Fruit fly (Drosophila melanogaster) whole organism, embryonic: ENCODE results near the gene CG15930.
A peak's percentile ranks its signal among the peaks of the same experiment; 100 is the strongest.

Experiments used
- Asciz ChIP-seq: fragments of 200-800 bp; sonication (Bioruptor generic); optimal IDR thresholded peaks from 2 replicates; lab custom pipeline; 2017; ENCODE audit warnings: missing biosample characterization, mild to moderate bottlenecking, missing genetic modification characterization, missing genetic modification reagents
- Atf-2 ChIP-seq: fragments of 200-800 bp; sonication (Bioruptor generic); optimal IDR thresholded peaks from 2 replicates; lab custom pipeline; 2016; ENCODE audit warnings: missing biosample characterization, missing genetic modification characterization
- CG10321 ChIP-seq: fragments of 200-800 bp; sonication (Bioruptor generic); IDR thresholded peaks from 2 replicates; pipeline ENCODE4 v1.3.6; 2022; ENCODE audit warnings: missing biosample characterization, missing genetic modification characterization
- CG11093 ChIP-seq: fragments of 200-800 bp; sonication (Bioruptor generic); IDR thresholded peaks from 3 replicates; pipeline ENCODE4 v1.3.6; 2022; ENCODE audit warnings: missing biosample characterization, missing genetic modification characterization
- CG11456 ChIP-seq: fragments of 200-800 bp; sonication (Bioruptor generic); IDR thresholded peaks from 3 replicates; pipeline ENCODE4 v1.3.6; 2022; ENCODE audit warnings: missing biosample characterization, missing genetic modification characterization
- CG11504 ChIP-seq: fragments of 200-800 bp; sonication (Bioruptor generic); optimal IDR thresholded peaks from 3 replicates; lab custom pipeline; 2019; ENCODE audit warnings: missing biosample characterization, mild to moderate bottlenecking, missing genetic modification characterization, moderate library complexity
- CG11696 ChIP-seq: fragments of 200-800 bp; sonication (Bioruptor generic); IDR thresholded peaks from 2 replicates; pipeline ENCODE4 v1.3.6; 2022; ENCODE audit warnings: missing biosample characterization, missing genetic modification characterization
- CG12391 ChIP-seq: fragments of 200-800 bp; sonication (Bioruptor generic); optimal IDR thresholded peaks from 3 replicates; lab custom pipeline; 2018; ENCODE audit warnings: missing biosample characterization, mild to moderate bottlenecking, missing genetic modification characterization, moderate library complexity
- CG12942 ChIP-seq: fragments of 200-800 bp; sonication (Bioruptor generic); optimal IDR thresholded peaks from 3 replicates; lab custom pipeline; 2016; ENCODE audit warnings: missing biosample characterization, missing genetic modification characterization
- CG13894 ChIP-seq: fragments of 200-800 bp; sonication (Bioruptor generic); optimal IDR thresholded peaks from 3 replicates; lab custom pipeline; 2018; ENCODE audit warnings: missing biosample characterization, mild to moderate bottlenecking, missing genetic modification characterization, moderate library complexity
- CG15696 ChIP-seq: fragments of 200-800 bp; sonication (Bioruptor generic); optimal IDR thresholded peaks from 2 replicates; lab custom pipeline; 2019; ENCODE audit warnings: missing biosample characterization, mild to moderate bottlenecking, missing genetic modification characterization, moderate library complexity
- CG16813 ChIP-seq: fragments of 200-800 bp; sonication (Bioruptor generic); IDR thresholded peaks from 3 replicates; pipeline ENCODE4 v1.3.6; 2022; ENCODE audit warnings: missing biosample characterization, missing genetic modification characterization; ENCODE audit not compliant: partially characterized antibody
- CG17568 ChIP-seq: fragments of 200-800 bp; sonication (Bioruptor generic); optimal IDR thresholded peaks from 2 replicates; lab custom pipeline; 2018; ENCODE audit warnings: missing biosample characterization, mild to moderate bottlenecking, missing genetic modification characterization, moderate library complexity
- CG31224 ChIP-seq: fragments of 200-800 bp; sonication (Bioruptor generic); IDR thresholded peaks from 2 replicates; pipeline ENCODE4 v1.3.6; 2022; ENCODE audit warnings: missing biosample characterization, missing genetic modification characterization
- CG4282 ChIP-seq: fragments of 200-800 bp; sonication (Bioruptor generic); optimal IDR thresholded peaks from 2 replicates; lab custom pipeline; 2016; ENCODE audit warnings: missing biosample characterization, missing genetic modification characterization
- CG5245 ChIP-seq: fragments of 200-800 bp; sonication (Bioruptor generic); optimal IDR thresholded peaks from 3 replicates; lab custom pipeline; 2016; ENCODE audit warnings: missing biosample characterization, missing genetic modification characterization
- CG6689 ChIP-seq: fragments of 200-800 bp; sonication (Bioruptor generic); IDR thresholded peaks from 2 replicates; pipeline ENCODE4 v1.3.6; 2022; ENCODE audit warnings: missing biosample characterization, missing genetic modification characterization
- CG7963 ChIP-seq: fragments of 200-800 bp; sonication (Bioruptor generic); IDR thresholded peaks from 3 replicates; pipeline ENCODE4 v1.3.6; 2022; ENCODE audit warnings: missing biosample characterization, missing genetic modification characterization; ENCODE audit not compliant: partially characterized antibody
- CG9215 ChIP-seq: fragments of 200-800 bp; sonication (Bioruptor generic); IDR thresholded peaks from 2 replicates; pipeline ENCODE4 v1.3.6; 2022; ENCODE audit warnings: missing biosample characterization, missing genetic modification characterization
- Dad ChIP-seq: fragments of 200-800 bp; sonication (Bioruptor generic); optimal IDR thresholded peaks from 3 replicates; lab custom pipeline; 2016; ENCODE audit warnings: missing biosample characterization, missing genetic modification characterization
- Dfd ChIP-seq, 2 experiments: fragments of >200 bp; optimal IDR thresholded peaks; 2 replicates each; lab custom pipeline; 2017; ENCODE audit warnings: missing biosample characterization in 2 of 2, missing genetic modification characterization in 2 of 2
- Elba2 ChIP-seq: fragments of 200-800 bp; sonication (Bioruptor generic); optimal IDR thresholded peaks from 3 replicates; lab custom pipeline; 2016; ENCODE audit warnings: missing biosample characterization, missing genetic modification characterization
- Fer2 ChIP-seq: fragments of 200-800 bp; sonication (Bioruptor generic); optimal IDR thresholded peaks from 2 replicates; lab custom pipeline; 2018; ENCODE audit warnings: missing biosample characterization, mild to moderate bottlenecking, missing genetic modification characterization, moderate library complexity
- Gug ChIP-seq: fragments of 200-800 bp; sonication (Bioruptor generic); IDR thresholded peaks from 4 replicates; pipeline ENCODE4 v1.3.6; 2022; ENCODE audit warnings: missing biosample characterization, missing genetic modification characterization
- HHEX ChIP-seq: fragments of 200-800 bp; sonication (Bioruptor generic); optimal IDR thresholded peaks from 3 replicates; lab custom pipeline; 2017; ENCODE audit warnings: missing biosample characterization, mild to moderate bottlenecking, missing genetic modification characterization, missing genetic modification reagents
- Lpt ChIP-seq: fragments of >200 bp; optimal IDR thresholded peaks from 2 replicates; lab custom pipeline; 2018; ENCODE audit warnings: missing biosample characterization, missing genetic modification characterization
- Max ChIP-seq: fragments of 200-800 bp; sonication (Bioruptor generic); optimal IDR thresholded peaks from 2 replicates; lab custom pipeline; 2016; ENCODE audit warnings: missing biosample characterization, mild to moderate bottlenecking, missing genetic modification characterization
- Myb ChIP-seq: fragments of 200-800 bp; sonication (Bioruptor generic); optimal IDR thresholded peaks from 2 replicates; lab custom pipeline; 2016; ENCODE audit warnings: missing biosample characterization, missing genetic modification characterization
- Oli ChIP-seq: fragments of 200-800 bp; sonication (Bioruptor generic); optimal IDR thresholded peaks from 2 replicates; lab custom pipeline; 2018; ENCODE audit warnings: missing biosample characterization, mild to moderate bottlenecking, missing genetic modification characterization, moderate library complexity
- Optix ChIP-seq: fragments of 200-800 bp; sonication (Bioruptor generic); IDR thresholded peaks from 3 replicates; pipeline ENCODE4 v1.3.6; 2022; ENCODE audit warnings: missing biosample characterization, missing genetic modification characterization
- Sry-β ChIP-seq: fragments of 200-800 bp; sonication (Bioruptor generic); optimal IDR thresholded peaks from 2 replicates; lab custom pipeline; 2018; ENCODE audit warnings: missing biosample characterization, mild to moderate bottlenecking, missing genetic modification characterization, moderate library complexity
- Xbp1 ChIP-seq: fragments of 200-800 bp; sonication (Bioruptor generic); optimal IDR thresholded peaks from 3 replicates; lab custom pipeline; 2016; ENCODE audit warnings: missing biosample characterization, mild to moderate bottlenecking, missing genetic modification characterization
- ara ChIP-seq: fragments of 200-800 bp; sonication (Bioruptor generic); IDR thresholded peaks from 2 replicates; pipeline ENCODE4 v1.3.6; 2022; ENCODE audit warnings: missing biosample characterization, missing genetic modification characterization
- crc ChIP-seq: fragments of 200-800 bp; sonication (Bioruptor generic); optimal IDR thresholded peaks from 2 replicates; lab custom pipeline; 2016; ENCODE audit warnings: missing biosample characterization, missing genetic modification characterization
- disco-r ChIP-seq: fragments of 200-800 bp; sonication (Bioruptor generic); optimal IDR thresholded peaks from 2 replicates; lab custom pipeline; 2016; ENCODE audit warnings: missing biosample characterization, missing genetic modification characterization
- emc ChIP-seq: fragments of 200-800 bp; sonication (Bioruptor generic); optimal IDR thresholded peaks from 2 replicates; lab custom pipeline; 2016; ENCODE audit warnings: missing biosample characterization, missing genetic modification characterization
- en ChIP-seq: fragments of 200-800 bp; sonication (Bioruptor generic); optimal IDR thresholded peaks from 2 replicates; lab custom pipeline; 2016; ENCODE audit warnings: missing biosample characterization, missing genetic modification characterization
- eve ChIP-seq, 2 experiments: fragments of >200 bp; optimal IDR thresholded peaks; 2 replicates each; lab custom pipeline; 2017; ENCODE audit warnings: missing biosample characterization in 2 of 2, missing genetic modification characterization in 2 of 2
- eyg ChIP-seq: fragments of 200-800 bp; sonication (Bioruptor generic); optimal IDR thresholded peaks from 3 replicates; lab custom pipeline; 2016; ENCODE audit warnings: missing biosample characterization, missing genetic modification characterization
- gem ChIP-seq: fragments of 200-800 bp; sonication (Bioruptor generic); optimal IDR thresholded peaks from 2 replicates; lab custom pipeline; 2019; ENCODE audit warnings: missing biosample characterization, mild to moderate bottlenecking, missing genetic modification characterization, moderate library complexity
- grau ChIP-seq: fragments of 200-800 bp; optimal IDR thresholded peaks from 3 replicates; lab custom pipeline; 2019; ENCODE audit warnings: missing biosample characterization, mild to moderate bottlenecking, missing genetic modification characterization, moderate library complexity
- h ChIP-seq: fragments of >200 bp; optimal IDR thresholded peaks from 2 replicates; lab custom pipeline; 2017
- knrl ChIP-seq: fragments of 200-800 bp; sonication (Bioruptor generic); IDR thresholded peaks from 3 replicates; pipeline ENCODE4 v1.3.6; 2022; ENCODE audit warnings: missing biosample characterization, missing genetic modification characterization; ENCODE audit not compliant: partially characterized antibody
- lola ChIP-seq, 3 experiments: fragments of >200 bp in 2 of 3; fragments of 200-800 bp in 1 of 3; sonication (Bioruptor generic) in 1 of 3; optimal IDR thresholded peaks; 2 replicates each; lab custom pipeline; 2017 to 2019; ENCODE audit warnings: missing biosample characterization in 3 of 3, missing genetic modification characterization in 3 of 3, mild to moderate bottlenecking in 1 of 3, moderate library complexity in 1 of 3
- pnt ChIP-seq: fragments of 200-800 bp; sonication (Bioruptor generic); optimal IDR thresholded peaks from 3 replicates; lab custom pipeline; 2016; ENCODE audit warnings: missing biosample characterization, missing genetic modification characterization
- prd ChIP-seq, 3 experiments: fragments of >200 bp in 2 of 3; fragments of 200-800 bp in 1 of 3; sonication (Bioruptor generic) in 1 of 3; optimal IDR thresholded peaks in 2 of 3; IDR thresholded peaks in 1 of 3; 2 replicates in 2 of 3; 3 replicates in 1 of 3; pipeline versions ENCODE4 v1.3.6 to Lab custom; 2017 to 2022; ENCODE audit warnings: missing biosample characterization in 1 of 3, missing genetic modification characterization in 1 of 3
- pum ChIP-seq: fragments of 200-800 bp; sonication (Bioruptor generic); optimal IDR thresholded peaks from 2 replicates; lab custom pipeline; 2016; ENCODE audit warnings: missing biosample characterization, missing genetic modification characterization
- schlank ChIP-seq: fragments of 200-800 bp; sonication (Bioruptor generic); optimal IDR thresholded peaks from 2 replicates; lab custom pipeline; 2018; ENCODE audit warnings: missing biosample characterization, mild to moderate bottlenecking, missing genetic modification characterization
- sob ChIP-seq: fragments of 200-800 bp; sonication (Bioruptor generic); IDR thresholded peaks from 2 replicates; pipeline ENCODE4 v1.3.6; 2022; ENCODE audit warnings: missing biosample characterization, missing genetic modification characterization
- vvl ChIP-seq: fragments of 200-800 bp; sonication (Bioruptor generic); IDR thresholded peaks from 2 replicates; pipeline ENCODE4 v1.3.6; 2022; ENCODE audit warnings: missing biosample characterization, missing genetic modification characterization
- zfh2 ChIP-seq: fragments of 200-800 bp; sonication (Bioruptor generic); optimal IDR thresholded peaks from 2 replicates; lab custom pipeline; 2016; ENCODE audit warnings: missing biosample characterization, missing genetic modification characterization

CG15930 gene

DNA sequence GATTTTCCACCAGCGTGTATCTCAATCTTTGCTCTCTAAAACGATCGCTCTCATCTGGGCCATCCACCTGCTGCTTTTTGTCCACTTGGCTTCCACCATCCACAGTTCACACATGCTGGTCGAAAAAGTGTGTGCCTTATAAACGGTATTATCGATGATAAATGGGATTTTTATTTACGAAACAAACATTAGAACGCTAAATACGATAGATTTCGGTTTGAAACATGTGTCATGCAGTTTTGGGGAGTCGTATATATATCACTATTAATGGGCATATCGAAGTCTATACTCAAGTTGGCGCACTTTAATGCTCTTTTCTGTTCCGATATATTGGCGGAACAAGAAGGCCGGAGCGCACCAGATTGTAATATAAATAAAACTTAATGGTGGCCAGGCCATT lies 39.9 kb upstream of the CG15930 start (continued):
- TF ChIP-seq CG17568 (GFP tag; lab: Kevin White, UChicago): no peak
- no peak for TF ChIP-seq CG9215 (GFP tag; lab: Robert Waterston, UW)
- no peak for TF ChIP-seq Max (GFP tag; lab: Kevin White, UChicago)
- no peak for TF ChIP-seq CG11696
- no peak for TF ChIP-seq Fer2 (tag; lab: Kevin White, UChicago)
- no peak for TF ChIP-seq CG13894 (tag; lab: Kevin White, UChicago)
- TF ChIP-seq Optix (GFP tag; lab: Robert Waterston, UW): no peak
- TF ChIP-seq CG15696 (tag; lab: Kevin White, UChicago): no peak
- no peak for TF ChIP-seq pum (GFP tag; lab: Kevin White, UChicago)
- TF ChIP-seq CG4282 (GFP tag; lab: Kevin White, UChicago): no peak
- TF ChIP-seq HHEX: no peak
- TF ChIP-seq eyg: no peak
- TF ChIP-seq CG31224 (GFP tag; lab: Robert Waterston, UW): no peak
- no peak for TF ChIP-seq en (GFP tag; lab: Kevin White, UChicago)
- TF ChIP-seq CG11093 (GFP tag; lab: Robert Waterston, UW): no peak
- TF ChIP-seq Myb: no peak
- no peak for TF ChIP-seq Lpt (GFP tag; lab: Kevin White, UChicago)
- TF ChIP-seq Elba2 (GFP tag; lab: Kevin White, UChicago): no peak
- 0 out of 2 replicates have a peak, but pooled peaks have one; percentile 10 for TF ChIP-seq sob (GFP tag; lab: Robert Waterston, UW)
- no peak for TF ChIP-seq crc (GFP tag; lab: Kevin White, UChicago)
- no peak for TF ChIP-seq CG16813
- TF ChIP-seq ara: no peak
- TF ChIP-seq schlank (tag; lab: Kevin White, UChicago): no peak
- TF ChIP-seq emc: no peak
- no peak for TF ChIP-seq eve (GFP tag; optimal IDR thresholded peaks at IDR 0.05; lab: Kevin White, UChicago)
- TF ChIP-seq CG12391 (tag; lab: Kevin White, UChicago): no peak
- TF ChIP-seq vvl (GFP tag; lab: Robert Waterston, UW): no peak
- no peak for TF ChIP-seq Atf-2 (GFP tag; lab: Kevin White, UChicago)
- no peak for TF ChIP-seq CG7963 (GFP tag; lab: Robert Waterston, UW)
- no peak for TF ChIP-seq lola (GFP tag; optimal IDR thresholded peaks at IDR 0.05; lab: Kevin White, UChicago)
- no peak for TF ChIP-seq knrl (GFP tag; lab: Robert Waterston, UW)
- no peak for TF ChIP-seq CG5245 (GFP tag; lab: Kevin White, UChicago)
- no peak for TF ChIP-seq zfh2
- TF ChIP-seq CG6689 (GFP tag; lab: Robert Waterston, UW): 0 out of 2 replicates have a peak, but pooled peaks have one; percentile 21
- TF ChIP-seq CG10321 (GFP tag; lab: Robert Waterston, UW): no peak
- peak; percentile 10 for TF ChIP-seq Xbp1 (GFP tag; lab: Kevin White, UChicago)
- no peak for TF ChIP-seq Dad
- no peak for TF ChIP-seq prd (optimal IDR thresholded peaks at IDR 0.05; lab: Kevin White, UChicago)
- TF ChIP-seq prd (GFP tag; IDR thresholded peaks at IDR 0.05; lab: Robert Waterston, UW): peak; percentile 36; the same call in 1 of the 3 replicates
- no peak for TF ChIP-seq pnt (GFP tag; lab: Kevin White, UChicago)
- TF ChIP-seq CG11504: peak; percentile 22

DNA sequence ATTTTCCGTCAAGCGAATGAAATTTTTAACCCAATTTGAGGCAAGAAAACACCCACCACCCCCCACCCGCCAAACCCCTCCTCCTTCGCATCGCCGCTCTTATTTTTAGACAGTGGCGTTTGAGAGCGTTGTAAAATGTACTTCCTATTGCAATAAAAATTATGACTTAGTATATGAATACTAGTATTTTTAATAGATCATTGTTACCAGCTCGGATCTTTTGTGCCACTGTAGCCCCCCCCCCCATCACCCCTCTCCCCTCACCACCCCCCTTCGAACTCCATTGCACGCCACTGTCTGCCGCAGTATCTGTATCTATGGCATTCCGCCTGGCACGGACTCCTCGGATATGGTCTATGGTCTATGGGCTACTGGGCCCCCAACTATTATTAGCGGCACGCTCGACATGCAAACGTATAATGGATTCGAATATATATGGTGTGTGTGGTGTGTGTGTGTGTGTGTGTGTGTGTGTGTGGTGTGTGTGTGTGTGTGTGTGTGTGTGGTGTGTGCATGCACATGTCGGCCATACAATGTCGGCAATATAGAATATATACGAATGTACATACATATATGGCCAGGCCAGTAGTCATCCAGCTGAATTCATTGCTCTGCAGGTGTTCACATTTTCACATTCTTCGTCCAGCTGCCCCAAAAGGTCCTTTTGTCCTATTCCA lies 32.9 kb upstream of the CG15930 start:
- TF ChIP-seq CG12942 (GFP tag; lab: Kevin White, UChicago) (no peak), CG12391 (tag; lab: Kevin White, UChicago) (peak; percentile 21), Asciz (GFP tag; lab: Kevin White, UChicago) (no peak), Gug (GFP tag; lab: Robert Waterston, UW) (peak; percentile 41; the same call in 1 of the 4 replicates), Sry-β (GFP tag; lab: Kevin White, UChicago) (no peak), disco-r (no peak), grau (tag; lab: Kevin White, UChicago) (peak; percentile 15), h (lab: Kevin White, UChicago) (no peak), Oli (tag; lab: Kevin White, UChicago) (peak; percentile 21), CG11456 (0 out of 3 replicates have a peak, but pooled peaks have one; percentile 46), ara (0 out of 2 replicates have a peak, but pooled peaks have one; percentile 38), gem (tag; lab: Kevin White, UChicago) (peak; percentile 47), Dfd (GFP tag; optimal IDR thresholded peaks at IDR 0.05; lab: Kevin White, UChicago) (peak in 1 of 2 experiments; percentile 76)
